Worm (Caenorhabditis elegans): ENCODE measurements around the gene rcq-5.
A peak's percentile ranks its signal among the peaks of the same experiment; 100 is the strongest.

Gene rcq-5

ce11 chrIII:4103171-4103570 lies 45.4 kb upstream of the rcq-5 start (continued):
- no peak for TF ChIP-seq hsf-1 (GFP tag; IDR thresholded peaks at IDR 0.05)

- TF ChIP-seq nfyb-1 (GFP tag; IDR thresholded peaks at IDR 0.05) = no peak
- no peak for TF ChIP-seq tbp1 (GFP tag; optimal IDR thresholded peaks at IDR 0.05)
- no peak for TF ChIP-seq cebp-2 (GFP tag; IDR thresholded peaks at IDR 0.05)
- no peak for TF ChIP-seq unc-62 (GFP tag; optimal IDR thresholded peaks at IDR 0.05)
- no peak for TF ChIP-seq ceh-100 (GFP tag; IDR thresholded peaks at IDR 0.05)
- no peak for TF ChIP-seq ama-1 (optimal IDR thresholded peaks at IDR 0.05)
- no peak for TF ChIP-seq ama-1 (GFP tag; optimal IDR thresholded peaks at IDR 0.05)
- no peak for TF ChIP-seq lin-40 (tag; optimal IDR thresholded peaks at IDR 0.05)
- no peak for TF ChIP-seq ceh-58 (GFP tag; IDR thresholded peaks at IDR 0.05)
- no peak for TF ChIP-seq Y79H2A.3 (GFP tag; conservative IDR thresholded peaks at IDR 0.05)
Observed at ce11 chrIII:4102039-4102438, 44.3 kb upstream of the rcq-5 start.

ce11 chrIII:4101016-4101415 lies 43.2 kb upstream of the rcq-5 start:
- TF ChIP-seq ztf-6 (GFP tag; IDR thresholded peaks at IDR 0.05) (no peak), let-526 (GFP tag; IDR thresholded peaks at IDR 0.05) (no peak), nhr-120 (GFP tag; IDR thresholded peaks at IDR 0.05) (no peak), lag-1 (GFP tag; IDR thresholded peaks at IDR 0.05) (no peak)

ce11 chrIII:4099884-4100596 lies 42.3 kb upstream of the rcq-5 start:
- TF ChIP-seq ztf-18 (tag; optimal IDR thresholded peaks at IDR 0.05) = no peak
- TF ChIP-seq attf-3 (GFP tag; conservative IDR thresholded peaks at IDR 0.05) = no peak
- peak; percentile 24; the same call in 1 of the 2 replicates for TF ChIP-seq C06A6.2 (GFP tag; conservative IDR thresholded peaks at IDR 0.05)
- TF ChIP-seq him-1 (tag; optimal IDR thresholded peaks at IDR 0.05) = no peak
- no peak for TF ChIP-seq ztf-22 (GFP tag; optimal IDR thresholded peaks at IDR 0.05)
- no peak for TF ChIP-seq ceh-100 (GFP tag; IDR thresholded peaks at IDR 0.05)
- no peak for TF ChIP-seq B0261.1 (tag; optimal IDR thresholded peaks at IDR 0.05)
- TF ChIP-seq ceh-79 (tag; optimal IDR thresholded peaks at IDR 0.05) = no peak
- no peak for TF ChIP-seq ztf-28 (GFP tag; IDR thresholded peaks at IDR 0.05)
- TF ChIP-seq mel-28 (tag; optimal IDR thresholded peaks at IDR 0.05; ENCODE audit: borderline replicate concordance) = no peak
- no peak for TF ChIP-seq B0035.1 (tag; optimal IDR thresholded peaks at IDR 0.05)
- TF ChIP-seq mxl-1 (tag; optimal IDR thresholded peaks at IDR 0.05) = no peak
- TF ChIP-seq F37B4.10 (GFP tag; IDR thresholded peaks at IDR 0.05) = no peak
- no peak for TF ChIP-seq cebp-1 (GFP tag; IDR thresholded peaks at IDR 0.05)
- TF ChIP-seq cebp-1 (tag; optimal IDR thresholded peaks at IDR 0.05) = peak; percentile 37
- peak; percentile 93 for TF ChIP-seq somi-1 (GFP tag; optimal IDR thresholded peaks at IDR 0.05)
- TF ChIP-seq repo-1 (tag; optimal IDR thresholded peaks at IDR 0.05) = no peak
- no peak for TF ChIP-seq zfh-2 (GFP tag; conservative IDR thresholded peaks at IDR 0.05)
- TF ChIP-seq attf-5 (GFP tag; optimal IDR thresholded peaks at IDR 0.05) = peak; percentile 43
- TF ChIP-seq ets-4 (GFP tag; optimal IDR thresholded peaks at IDR 0.05) = no peak
- TF ChIP-seq F33H1.4 (GFP tag; IDR thresholded peaks at IDR 0.05) = no peak
- no peak for TF ChIP-seq madf-3 (GFP tag; IDR thresholded peaks at IDR 0.05)
- TF ChIP-seq nfyb-1 (GFP tag; IDR thresholded peaks at IDR 0.05) = 0 out of 2 replicates have a peak, but pooled peaks have one; percentile 45
- TF ChIP-seq lsy-27 (tag; optimal IDR thresholded peaks at IDR 0.05; ENCODE audit: borderline replicate concordance, insufficient read depth) = no peak
- peak; percentile 4 for TF ChIP-seq ZK185.1 (tag; optimal IDR thresholded peaks at IDR 0.05; ENCODE audit: poor library complexity, severe bottlenecking)
- TF ChIP-seq hlh-26 (GFP tag; conservative IDR thresholded peaks at IDR 0.05) = no peak
- TF ChIP-seq let-607 (tag; optimal IDR thresholded peaks at IDR 0.05) = no peak
- no peak for TF ChIP-seq lin-54 (GFP tag; optimal IDR thresholded peaks at IDR 0.05)
- TF ChIP-seq tbp1 (GFP tag; optimal IDR thresholded peaks at IDR 0.05) = peak; percentile 7
- TF ChIP-seq F57C9.4 (tag; optimal IDR thresholded peaks at IDR 0.05) = no peak
- TF ChIP-seq Y79H2A.3 (GFP tag; conservative IDR thresholded peaks at IDR 0.05) = 0 out of 2 replicates have a peak, but pooled peaks have one; percentile 13
- TF ChIP-seq lin-40 (tag; optimal IDR thresholded peaks at IDR 0.05) = peak; percentile 55
- TF ChIP-seq ekl-4 (GFP tag; IDR thresholded peaks at IDR 0.05) = no peak
